Worm (Caenorhabditis elegans) whole organism, L4/young adult: ENCODE measurements around the gene uba-1.

Experiments
- W03F9.2 ChIP-seq: fragments of 150-350 bp; optimal IDR thresholded peaks from 2 replicates; lab custom pipeline; 2014; ENCODE audit warnings: missing biosample characterization, missing genetic modification characterization
- dao-5 ChIP-seq: sonication (generic microtip); optimal IDR thresholded peaks from 2 replicates; lab custom pipeline; 2016; ENCODE audit warnings: missing genotype, missing genetic modification characterization, moderate library complexity, missing compliant biosample characterization
- him-1 ChIP-seq: sonication (generic microtip); optimal IDR thresholded peaks from 2 replicates; lab custom pipeline; 2016; ENCODE audit warnings: missing genotype, missing genetic modification reagents, missing genetic modification characterization, missing compliant biosample characterization

- no peak for TF ChIP-seq him-1
- no peak for TF ChIP-seq dao-5 (tag; lab: Kevin White, UChicago)
- no peak for TF ChIP-seq W03F9.2
Measured at ce11 chrIV:9944279-9944678, 50.5 kb downstream of the uba-1 start.
